Fruit fly (Drosophila melanogaster) whole organism, embryonic: ENCODE measurements around the gene sky.

ENCODE experiments used
- Atf6 ChIP-seq: fragments of 200-800 bp; sonication (Bioruptor generic); IDR thresholded peaks from 2 replicates; pipeline ENCODE4 v1.3.6; 2022; ENCODE audit warnings: missing biosample characterization, missing genetic modification characterization
- CG10209 ChIP-seq: fragments of 200-800 bp; sonication (Bioruptor generic); optimal IDR thresholded peaks from 3 replicates; lab custom pipeline; 2017; ENCODE audit warnings: missing biosample characterization, mild to moderate bottlenecking, missing genetic modification characterization, missing genetic modification reagents
- CG10267 ChIP-seq: fragments of 200-800 bp; sonication (Bioruptor generic); optimal IDR thresholded peaks from 2 replicates; lab custom pipeline; 2018; ENCODE audit warnings: missing biosample characterization, mild to moderate bottlenecking, missing genetic modification characterization, moderate library complexity
- CG12299 ChIP-seq: fragments of 200-800 bp; sonication (Bioruptor generic); optimal IDR thresholded peaks from 2 replicates; lab custom pipeline; 2018; ENCODE audit warnings: missing biosample characterization, mild to moderate bottlenecking, missing genetic modification characterization
- CG12769 ChIP-seq: fragments of 200-800 bp; sonication (Bioruptor generic); optimal IDR thresholded peaks from 2 replicates; lab custom pipeline; 2019; ENCODE audit warnings: missing biosample characterization, mild to moderate bottlenecking, missing genetic modification characterization, moderate library complexity
- CG14014 ChIP-seq: fragments of 200-800 bp; sonication (Bioruptor generic); IDR thresholded peaks from 2 replicates; pipeline ENCODE4 v1.3.6; 2022; ENCODE audit warnings: missing biosample characterization, missing genetic modification characterization
- CG14667 ChIP-seq: fragments of 200-800 bp; sonication (Bioruptor generic); IDR thresholded peaks from 2 replicates; pipeline ENCODE4 v1.3.6; 2022; ENCODE audit warnings: missing biosample characterization, missing genetic modification characterization
- CG14860 ChIP-seq: fragments of 200-800 bp; sonication (Bioruptor generic); IDR thresholded peaks from 3 replicates; pipeline ENCODE4 v1.3.6; 2022; ENCODE audit warnings: missing biosample characterization, missing genetic modification characterization; ENCODE audit not compliant: partially characterized antibody
- CG17829 ChIP-seq: fragments of 200-800 bp; optimal IDR thresholded peaks from 2 replicates; lab custom pipeline; 2019; ENCODE audit warnings: missing biosample characterization, mild to moderate bottlenecking, missing genetic modification characterization, moderate library complexity
- CG1792 ChIP-seq: fragments of 200-800 bp; sonication (Bioruptor generic); optimal IDR thresholded peaks from 2 replicates; lab custom pipeline; 2016; ENCODE audit warnings: missing biosample characterization, missing genetic modification characterization
- CG2202 ChIP-seq: fragments of 200-800 bp; sonication (Bioruptor generic); optimal IDR thresholded peaks from 2 replicates; lab custom pipeline; 2018; ENCODE audit warnings: missing biosample characterization, mild to moderate bottlenecking, missing genetic modification characterization
- CG34376 ChIP-seq: fragments of 200-800 bp; sonication (Bioruptor generic); optimal IDR thresholded peaks from 2 replicates; lab custom pipeline; 2018; ENCODE audit warnings: missing biosample characterization, mild to moderate bottlenecking, missing genetic modification characterization
- CG4617 ChIP-seq: fragments of 200-800 bp; sonication (Bioruptor generic); optimal IDR thresholded peaks from 3 replicates; lab custom pipeline; 2016; ENCODE audit warnings: missing biosample characterization, missing genetic modification characterization, borderline replicate concordance
- CG4730 ChIP-seq: fragments of 200-800 bp; sonication (Bioruptor generic); IDR thresholded peaks from 2 replicates; pipeline ENCODE4 v1.3.6; 2022; ENCODE audit warnings: missing biosample characterization, missing genetic modification characterization
- CG6689 ChIP-seq: fragments of 200-800 bp; sonication (Bioruptor generic); IDR thresholded peaks from 2 replicates; pipeline ENCODE4 v1.3.6; 2022; ENCODE audit warnings: missing biosample characterization, missing genetic modification characterization
- CG7357 ChIP-seq: fragments of 200-800 bp; sonication (Bioruptor generic); IDR thresholded peaks from 3 replicates; pipeline ENCODE4 v1.3.6; 2022; ENCODE audit warnings: missing biosample characterization, missing genetic modification characterization
- CG8290 ChIP-seq, 3 experiments: fragments of 200-800 bp; sonication (Bioruptor generic); optimal IDR thresholded peaks; 2 replicates each; lab custom pipeline; 2016 to 2019; ENCODE audit warnings: missing biosample characterization in 3 of 3, missing genetic modification characterization in 3 of 3, mild to moderate bottlenecking in 2 of 3, moderate library complexity in 1 of 3
- CG8388 ChIP-seq: fragments of 200-800 bp; sonication (Bioruptor generic); optimal IDR thresholded peaks from 2 replicates; lab custom pipeline; 2019; ENCODE audit warnings: missing biosample characterization, mild to moderate bottlenecking, missing genetic modification characterization, moderate library complexity
- D ChIP-seq, 2 experiments: fragments of 200-800 bp in 1 of 2; fragments of >200 bp in 1 of 2; sonication (Bioruptor generic) in 1 of 2; optimal IDR thresholded peaks; 2 replicates in 1 of 2; 3 replicates in 1 of 2; lab custom pipeline; 2017; ENCODE audit warnings: mild to moderate bottlenecking in 1 of 2, missing biosample characterization in 1 of 2, missing genetic modification characterization in 1 of 2, missing genetic modification reagents in 1 of 2
- Dip3 ChIP-seq: fragments of 200-800 bp; sonication (Bioruptor generic); optimal IDR thresholded peaks from 3 replicates; lab custom pipeline; 2016; ENCODE audit warnings: missing biosample characterization, missing genetic modification characterization
- H15 ChIP-seq: fragments of 200-800 bp; sonication (Bioruptor generic); IDR thresholded peaks from 3 replicates; pipeline ENCODE4 v1.3.6; 2022; ENCODE audit warnings: missing biosample characterization, missing genetic modification characterization
- HLH4C ChIP-seq: fragments of 200-800 bp; sonication (Bioruptor generic); IDR thresholded peaks from 3 replicates; pipeline ENCODE4 v1.3.6; 2022; ENCODE audit warnings: missing biosample characterization, missing genetic modification characterization; ENCODE audit not compliant: partially characterized antibody
- Hand ChIP-seq: fragments of 200-800 bp; sonication (Bioruptor generic); optimal IDR thresholded peaks from 2 replicates; lab custom pipeline; 2017; ENCODE audit warnings: mild to moderate bottlenecking, missing biosample characterization, missing genetic modification reagents, missing genetic modification characterization
- Hr39 ChIP-seq: fragments of >200 bp; optimal IDR thresholded peaks from 2 replicates; lab custom pipeline; 2017
- Hr78 ChIP-seq, 2 experiments: fragments of 200-800 bp in 1 of 2; fragments of >200 bp in 1 of 2; sonication (Bioruptor generic) in 1 of 2; optimal IDR thresholded peaks; 2 replicates each; lab custom pipeline; 2017 to 2019; ENCODE audit warnings: missing biosample characterization in 2 of 2, missing genetic modification characterization in 2 of 2, mild to moderate bottlenecking in 1 of 2, moderate library complexity in 1 of 2
- Kr ChIP-seq: fragments of 200-800 bp; sonication (Bioruptor generic); optimal IDR thresholded peaks from 2 replicates; lab custom pipeline; 2017; ENCODE audit warnings: missing biosample characterization, mild to moderate bottlenecking, missing genetic modification characterization
- Neu2 ChIP-seq: fragments of 200-800 bp; sonication (Bioruptor generic); optimal IDR thresholded peaks from 3 replicates; lab custom pipeline; 2016; ENCODE audit warnings: missing biosample characterization, missing genetic modification characterization, borderline replicate concordance
- Ravus ChIP-seq: fragments of 200-800 bp; sonication (Bioruptor generic); IDR thresholded peaks from 2 replicates; pipeline ENCODE4 v1.3.6; 2022; ENCODE audit warnings: missing biosample characterization, missing genetic modification characterization
- Sin3A ChIP-seq: fragments of >200 bp; optimal IDR thresholded peaks from 2 replicates; lab custom pipeline; 2018
- YL-1 ChIP-seq: fragments of 200-800 bp; sonication (Bioruptor generic); optimal IDR thresholded peaks from 3 replicates; lab custom pipeline; 2017; ENCODE audit warnings: missing biosample characterization, mild to moderate bottlenecking, missing genetic modification characterization
- chn ChIP-seq: fragments of 200-800 bp; sonication (Bioruptor generic); optimal IDR thresholded peaks from 2 replicates; lab custom pipeline; 2016; ENCODE audit warnings: missing biosample characterization, missing genetic modification characterization
- ci ChIP-seq: fragments of 200-800 bp; sonication (Bioruptor generic); IDR thresholded peaks from 3 replicates; pipeline ENCODE4 v1.3.6; 2022; ENCODE audit warnings: missing biosample characterization, missing genetic modification characterization
- da ChIP-seq: fragments of 200-800 bp; sonication (Bioruptor generic); optimal IDR thresholded peaks from 2 replicates; lab custom pipeline; 2016; ENCODE audit warnings: missing biosample characterization, missing genetic modification characterization
- dmrt11E ChIP-seq: fragments of 200-800 bp; sonication (Bioruptor generic); optimal IDR thresholded peaks from 3 replicates; lab custom pipeline; 2018; ENCODE audit warnings: missing biosample characterization, mild to moderate bottlenecking, missing genetic modification characterization, moderate library complexity
- fd102C ChIP-seq: fragments of 200-800 bp; sonication (Bioruptor generic); optimal IDR thresholded peaks from 2 replicates; lab custom pipeline; 2018; ENCODE audit warnings: missing biosample characterization, mild to moderate bottlenecking, missing genetic modification characterization, moderate library complexity
- fu2 ChIP-seq: fragments of 200-800 bp; sonication (Bioruptor generic); optimal IDR thresholded peaks from 2 replicates; lab custom pipeline; 2016; ENCODE audit warnings: missing biosample characterization, missing genetic modification characterization
- insv ChIP-seq, 2 experiments: fragments of 200-800 bp; sonication (Bioruptor generic); optimal IDR thresholded peaks; 3 replicates each; lab custom pipeline; 2016 to 2018; ENCODE audit warnings: missing biosample characterization in 2 of 2, missing genetic modification characterization in 2 of 2
- kah ChIP-seq: fragments of 200-800 bp; sonication (Bioruptor generic); optimal IDR thresholded peaks from 2 replicates; lab custom pipeline; 2018; ENCODE audit warnings: missing biosample characterization, mild to moderate bottlenecking, missing genetic modification characterization
- kni ChIP-seq: fragments of 200-800 bp; sonication (Bioruptor generic); optimal IDR thresholded peaks from 3 replicates; lab custom pipeline; 2017; ENCODE audit warnings: mild to moderate bottlenecking, missing biosample characterization, missing genetic modification reagents, missing genetic modification characterization
- lab ChIP-seq: fragments of 200-800 bp; sonication (Bioruptor generic); optimal IDR thresholded peaks from 3 replicates; lab custom pipeline; 2017; ENCODE audit warnings: missing biosample characterization, missing genetic modification characterization, mild to moderate bottlenecking, moderate library complexity, missing genetic modification reagents
- nau ChIP-seq: fragments of 200-800 bp; sonication (Bioruptor generic); optimal IDR thresholded peaks from 3 replicates; lab custom pipeline; 2017; ENCODE audit warnings: missing biosample characterization, mild to moderate bottlenecking, missing genetic modification characterization, missing genetic modification reagents
- odd ChIP-seq: fragments of 200-800 bp; sonication (Bioruptor generic); optimal IDR thresholded peaks from 2 replicates; lab custom pipeline; 2017; ENCODE audit warnings: missing biosample characterization, mild to moderate bottlenecking, missing genetic modification characterization
- pfk ChIP-seq: fragments of 200-800 bp; sonication (Bioruptor generic); optimal IDR thresholded peaks from 2 replicates; lab custom pipeline; 2018; ENCODE audit warnings: missing biosample characterization, mild to moderate bottlenecking, missing genetic modification characterization, moderate library complexity
- pros ChIP-seq: fragments of 200-800 bp; sonication (Bioruptor generic); optimal IDR thresholded peaks from 3 replicates; lab custom pipeline; 2019; ENCODE audit warnings: missing biosample characterization, mild to moderate bottlenecking, missing genetic modification characterization, moderate library complexity
- ro ChIP-seq: fragments of 200-800 bp; sonication (Bioruptor generic); IDR thresholded peaks from 2 replicates; pipeline ENCODE4 v1.3.6; 2022; ENCODE audit warnings: missing biosample characterization, missing genetic modification characterization
- sqz ChIP-seq: fragments of 200-800 bp; sonication (Bioruptor generic); optimal IDR thresholded peaks from 3 replicates; lab custom pipeline; 2018; ENCODE audit warnings: missing biosample characterization, mild to moderate bottlenecking, missing genetic modification characterization
- tgo ChIP-seq: fragments of 200-800 bp; sonication (Bioruptor generic); IDR thresholded peaks from 3 replicates; pipeline ENCODE4 v1.3.6; 2022; ENCODE audit warnings: missing biosample characterization, missing genetic modification characterization
- tna ChIP-seq: fragments of 200-800 bp; sonication (Bioruptor generic); IDR thresholded peaks from 2 replicates; pipeline ENCODE4 v1.3.6; 2022; ENCODE audit warnings: missing biosample characterization, missing genetic modification characterization; ENCODE audit not compliant: partially characterized antibody
- trh ChIP-seq: fragments of 200-800 bp; sonication (Bioruptor generic); optimal IDR thresholded peaks from 2 replicates; lab custom pipeline; 2016; ENCODE audit warnings: missing biosample characterization, missing genetic modification characterization

sky gene

DNA sequence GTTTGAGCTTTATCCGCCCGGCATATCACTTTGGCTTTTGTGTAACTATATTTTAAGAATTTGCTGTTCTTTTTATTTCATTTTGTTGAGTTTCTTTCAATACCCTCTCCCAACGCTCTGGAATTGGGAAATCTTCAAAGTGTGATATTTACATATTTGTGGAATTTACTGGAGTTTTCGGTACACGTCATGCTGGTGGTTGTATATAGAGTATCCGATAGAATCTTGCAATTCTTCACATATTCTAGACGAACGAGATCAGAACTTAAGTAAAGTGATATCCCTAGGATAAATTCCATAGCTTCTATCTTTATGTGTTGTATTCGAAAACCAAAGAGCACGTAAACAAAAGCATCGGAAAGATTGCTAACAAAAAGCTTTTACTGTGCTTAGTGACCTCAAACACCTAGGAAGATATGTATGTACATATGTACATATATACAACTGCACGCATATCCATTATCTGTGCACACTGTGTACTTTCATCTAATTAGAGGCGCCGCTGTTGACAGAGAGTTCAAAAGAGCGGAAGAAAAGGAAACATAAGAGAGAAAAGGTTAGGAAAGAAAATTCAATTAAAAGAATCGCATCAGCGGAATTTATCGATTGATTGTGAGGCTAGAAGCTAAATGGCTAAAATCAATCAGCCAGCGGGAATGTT, 21.9 kb downstream of the sky start (continued):
- TF ChIP-seq D (optimal IDR thresholded peaks at IDR 0.05; lab: Kevin White, UChicago) = no peak
- peak; percentile 54 for TF ChIP-seq D (GFP tag; optimal IDR thresholded peaks at IDR 0.05; lab: Kevin White, UChicago)
- no peak for TF ChIP-seq CG8388
- TF ChIP-seq Sin3A = no peak
- TF ChIP-seq nau (GFP tag; lab: Kevin White, UChicago) = peak; percentile 51
- peak; percentile 48 for TF ChIP-seq CG12299 (tag; lab: Kevin White, UChicago)
- no peak for TF ChIP-seq Kr
- peak; percentile 4 for TF ChIP-seq CG17829 (tag; lab: Kevin White, UChicago)
- no peak for TF ChIP-seq HLH4C
- TF ChIP-seq CG1792 (GFP tag; lab: Kevin White, UChicago) = peak; percentile 26
- TF ChIP-seq H15 = no peak
- no peak for TF ChIP-seq CG12769 (tag; lab: Kevin White, UChicago)
- TF ChIP-seq CG4730 = no peak
- TF ChIP-seq trh (GFP tag; lab: Kevin White, UChicago) = no peak
- no peak for TF ChIP-seq Neu2 (GFP tag; lab: Kevin White, UChicago)
- TF ChIP-seq ci (GFP tag; lab: Robert Waterston, UW) = peak; percentile 84
- no peak for TF ChIP-seq Dip3 (GFP tag; lab: Kevin White, UChicago)
- no peak for TF ChIP-seq CG6689 (GFP tag; lab: Robert Waterston, UW)
- TF ChIP-seq sqz = peak; percentile 61
- TF ChIP-seq fu2 = no peak
- TF ChIP-seq Hr78 (GFP tag; optimal IDR thresholded peaks at IDR 0.05; lab: Kevin White, UChicago) = peak in 1 of 2 experiments; percentile 75
- TF ChIP-seq Hr39 = no peak
- TF ChIP-seq pfk (GFP tag; lab: Kevin White, UChicago) = peak; percentile 40
- TF ChIP-seq chn = no peak
- TF ChIP-seq CG14667 (GFP tag; lab: Robert Waterston, UW) = no peak
- TF ChIP-seq CG7357 (GFP tag; lab: Robert Waterston, UW) = no peak
- TF ChIP-seq CG14014 (GFP tag; lab: Robert Waterston, UW) = peak; percentile 68; the same call in 1 of the 2 replicates
- no peak for TF ChIP-seq da
- TF ChIP-seq dmrt11E (tag; lab: Kevin White, UChicago) = no peak
- TF ChIP-seq CG2202 (tag; lab: Kevin White, UChicago) = peak; percentile 55
- no peak for TF ChIP-seq tna (GFP tag; lab: Robert Waterston, UW)
- TF ChIP-seq insv (GFP tag; optimal IDR thresholded peaks at IDR 0.05; lab: Kevin White, UChicago) = peak in 1 of 2 experiments; percentile 41
- no peak for TF ChIP-seq ro
- TF ChIP-seq tgo = no peak
- TF ChIP-seq lab = peak; percentile 79
- no peak for TF ChIP-seq CG8290 (GFP tag; optimal IDR thresholded peaks at IDR 0.05; lab: Kevin White, UChicago)
- peak; percentile 25 to 32 for TF ChIP-seq CG8290 (tag; optimal IDR thresholded peaks at IDR 0.05; lab: Kevin White, UChicago)
- TF ChIP-seq kni = peak; percentile 85
- no peak for TF ChIP-seq pros (GFP tag; lab: Kevin White, UChicago)
- TF ChIP-seq Ravus (GFP tag; lab: Robert Waterston, UW) = no peak
- peak; percentile 42; the same call in 1 of the 2 replicates for TF ChIP-seq Atf6 (GFP tag; lab: Robert Waterston, UW)
- peak; percentile 53 for TF ChIP-seq odd
- no peak for TF ChIP-seq fd102C (GFP tag; lab: Kevin White, UChicago)
- TF ChIP-seq kah (GFP tag; lab: Kevin White, UChicago) = peak; percentile 62
- no peak for TF ChIP-seq CG34376
- TF ChIP-seq CG14860 (GFP tag; lab: Robert Waterston, UW) = no peak
- TF ChIP-seq CG4617 = no peak
- peak; percentile 27 for TF ChIP-seq CG10209 (GFP tag; lab: Kevin White, UChicago)
- peak; percentile 22 for TF ChIP-seq YL-1
- no peak for TF ChIP-seq Hand (GFP tag; lab: Kevin White, UChicago)
- TF ChIP-seq CG10267 (tag; lab: Kevin White, UChicago) = no peak
